Worm (Caenorhabditis elegans) whole organism, early embryonic: ENCODE data around the gene nspg-8.

Experiments
- ama-1 ChIP-seq: fragments of 150-350 bp; optimal IDR thresholded peaks from 2 replicates; lab custom pipeline; 2014
- pes-1 ChIP-seq: fragments of 200-800 bp; sonication (Bioruptor generic); IDR thresholded peaks from 2 replicates; pipeline ENCODE4 v1.3.6; 2022; ENCODE audit warnings: missing genetic modification reagents, missing genetic modification characterization, missing compliant biosample characterization
- scrt-1 ChIP-seq: fragments of 200-800 bp; sonication (Bioruptor generic); IDR thresholded peaks from 2 replicates; pipeline ENCODE4 v1.3.6; 2022; ENCODE audit warnings: missing genetic modification characterization, missing compliant biosample characterization
- tbx-37 ChIP-seq: fragments of 200-800 bp; sonication (Bioruptor generic); conservative IDR thresholded peaks from 2 replicates; pipeline ENCODE4 v1.3.6; 2022; ENCODE audit warnings: missing genetic modification reagents, missing genetic modification characterization, missing compliant biosample characterization
- tra-4 ChIP-seq: sonication (generic microtip); optimal IDR thresholded peaks from 2 replicates; lab custom pipeline; 2017; ENCODE audit warnings: missing genetic modification characterization, missing compliant biosample characterization

- TF ChIP-seq ama-1 (lab: Kevin White, UChicago) (no peak), tbx-37 (GFP tag; lab: Robert Waterston, UW) (no peak), scrt-1 (GFP tag; lab: Robert Waterston, UW) (no peak), tra-4 (no peak), pes-1 (GFP tag; lab: Robert Waterston, UW) (no peak)
Observed at ce11 chrIII:1207027-1207426, 25.2 kb downstream of the nspg-8 start.
